Worm (Caenorhabditis elegans) whole organism, L1 larva: Measurements from ENCODE around the gene sip-1.
A peak's percentile ranks its signal among the peaks of the same experiment; 100 is the strongest.

Source experiments
- alr-1 ChIP-seq: fragments of 200-800 bp; sonication (Bioruptor generic); optimal IDR thresholded peaks from 2 replicates; lab custom pipeline; 2018; ENCODE audit warnings: borderline replicate concordance, mild to moderate bottlenecking, missing genetic modification characterization, missing compliant biosample characterization
- aly-2 ChIP-seq: fragments of 150-350 bp; optimal IDR thresholded peaks from 2 replicates; lab custom pipeline; 2014; ENCODE audit warnings: missing biosample characterization, missing genetic modification characterization
- ceh-8 ChIP-seq: fragments of 200-800 bp; sonication (Bioruptor generic); optimal IDR thresholded peaks from 2 replicates; lab custom pipeline; 2018; ENCODE audit warnings: mild to moderate bottlenecking, missing genetic modification characterization, moderate library complexity, missing compliant biosample characterization
- ceh-82 ChIP-seq, 3 experiments: fragments of 150-350 bp in 1 of 3; sonication (generic microtip) in 2 of 3; optimal IDR thresholded peaks; 2 replicates each; lab custom pipeline; 2014 to 2017; ENCODE audit warnings: missing biosample characterization in 3 of 3, missing genetic modification characterization in 3 of 3
- ceh-88 ChIP-seq: fragments of 200-800 bp; sonication (Bioruptor generic); IDR thresholded peaks from 2 replicates; pipeline ENCODE4 v1.3.6; 2022; ENCODE audit warnings: missing genetic modification characterization, missing compliant biosample characterization
- dpl-1 ChIP-seq, 3 experiments: fragments of 150-350 bp in 2 of 3; sonication (generic microtip) in 1 of 3; optimal IDR thresholded peaks; 2 replicates each; lab custom pipeline; 2014 to 2017; ENCODE audit warnings: missing biosample characterization in 3 of 3, missing genetic modification characterization in 3 of 3, missing genetic modification reagents in 3 of 3
- dsc-1 ChIP-seq: sonication (generic microtip); optimal IDR thresholded peaks from 2 replicates; lab custom pipeline; 2016; ENCODE audit warnings: mild to moderate bottlenecking, missing genetic modification characterization, missing compliant biosample characterization
- efl-1 ChIP-seq, 4 experiments: fragments of 150-350 bp; optimal IDR thresholded peaks in 3 of 4; peaks in 1 of 4; 1 replicate in 1 of 4; 2 replicates in 3 of 4; lab custom pipeline; 2014; ENCODE audit warnings: missing biosample characterization in 2 of 4, missing genetic modification characterization in 2 of 4, missing genetic modification reagents in 2 of 4
- egl-27 ChIP-seq, 2 experiments: fragments of 150-350 bp in 1 of 2; sonication (generic microtip); optimal IDR thresholded peaks; 3 replicates each; lab custom pipeline; 2017 to 2018; ENCODE audit warnings: missing biosample characterization in 2 of 2, missing genetic modification characterization in 2 of 2, missing genetic modification reagents in 2 of 2
- ets-5 ChIP-seq: fragments of 200-800 bp; sonication (Bioruptor generic); IDR thresholded peaks from 2 replicates; pipeline ENCODE4 v1.3.6; 2022; ENCODE audit warnings: missing genetic modification characterization, missing compliant biosample characterization
- fkh-10 ChIP-seq: sonication (generic microtip); optimal IDR thresholded peaks from 2 replicates; lab custom pipeline; 2017; ENCODE audit warnings: missing biosample characterization, missing genetic modification reagents, missing genetic modification characterization
- fkh-4 ChIP-seq: sonication (generic microtip); optimal IDR thresholded peaks from 2 replicates; lab custom pipeline; 2016; ENCODE audit warnings: missing compliant biosample characterization, missing genetic modification characterization, borderline replicate concordance
- hlh-4 ChIP-seq: sonication (generic microtip); optimal IDR thresholded peaks from 2 replicates; lab custom pipeline; 2016; ENCODE audit warnings: mild to moderate bottlenecking, missing genetic modification characterization, missing compliant biosample characterization
- hpl-2 ChIP-seq: fragments of 150-350 bp; optimal IDR thresholded peaks from 2 replicates; lab custom pipeline; 2014; ENCODE audit warnings: missing biosample characterization, missing genetic modification reagents, missing genetic modification characterization
- irx-1 ChIP-seq: sonication (generic microtip); optimal IDR thresholded peaks from 2 replicates; lab custom pipeline; 2016; ENCODE audit warnings: missing genetic modification characterization, missing compliant biosample characterization
- jun-1 ChIP-seq: fragments of 150-350 bp; optimal IDR thresholded peaks from 2 replicates; lab custom pipeline; 2014; ENCODE audit warnings: missing biosample characterization, missing genetic modification reagents, missing genetic modification characterization
- lin-14 ChIP-seq: fragments of 200-800 bp; sonication (Bioruptor generic); optimal IDR thresholded peaks from 2 replicates; lab custom pipeline; 2018; ENCODE audit warnings: mild to moderate bottlenecking, missing genetic modification characterization, moderate library complexity, missing compliant biosample characterization
- lin-15B ChIP-seq: fragments of 150-350 bp; sonication (generic microtip); optimal IDR thresholded peaks from 3 replicates; lab custom pipeline; 2014; ENCODE audit warnings: missing biosample characterization, missing genetic modification characterization
- mab-9 ChIP-seq: fragments of 200-800 bp; sonication (Bioruptor generic); IDR thresholded peaks from 2 replicates; pipeline ENCODE4 v1.3.6; 2022; ENCODE audit warnings: missing genetic modification reagents, missing genetic modification characterization, missing compliant biosample characterization
- mef-2 ChIP-seq: fragments of 150-350 bp; optimal IDR thresholded peaks from 2 replicates; lab custom pipeline; 2014; ENCODE audit warnings: missing biosample characterization, missing genetic modification characterization
- nhr-11 ChIP-seq: fragments of 150-350 bp; optimal IDR thresholded peaks from 2 replicates; lab custom pipeline; 2014; ENCODE audit warnings: missing biosample characterization, missing genetic modification characterization
- nhr-12 ChIP-seq: sonication (generic microtip); optimal IDR thresholded peaks from 2 replicates; lab custom pipeline; 2017; ENCODE audit warnings: missing biosample characterization, missing genetic modification characterization
- nhr-19 ChIP-seq: fragments of 200-800 bp; sonication (Bioruptor generic); conservative IDR thresholded peaks from 2 replicates; pipeline ENCODE4 v1.3.6; 2022; ENCODE audit warnings: missing genetic modification characterization, missing compliant biosample characterization
- nhr-20 ChIP-seq: sonication (generic microtip); optimal IDR thresholded peaks from 2 replicates; lab custom pipeline; 2016; ENCODE audit warnings: mild to moderate bottlenecking, missing genetic modification characterization, missing compliant biosample characterization
- nhr-47 ChIP-seq: sonication (generic microtip); optimal IDR thresholded peaks from 2 replicates; lab custom pipeline; 2016; ENCODE audit warnings: mild to moderate bottlenecking, missing genetic modification characterization, moderate library complexity, missing compliant biosample characterization
- nhr-71 ChIP-seq: sonication (generic microtip); optimal IDR thresholded peaks from 2 replicates; lab custom pipeline; 2016; ENCODE audit warnings: mild to moderate bottlenecking, missing genetic modification characterization, moderate library complexity, missing compliant biosample characterization
- nhr-76 ChIP-seq: sonication (generic microtip); optimal IDR thresholded peaks from 2 replicates; lab custom pipeline; 2017; ENCODE audit warnings: missing biosample characterization, missing genetic modification characterization
- nhr-85 ChIP-seq: sonication (generic microtip); peaks from one replicate; lab custom pipeline; 2016; ENCODE audit warnings: missing genetic modification characterization, inconsistent platforms, missing compliant biosample characterization
- nhr-90 ChIP-seq: sonication (generic microtip); optimal IDR thresholded peaks from 2 replicates; lab custom pipeline; 2016; ENCODE audit warnings: mild to moderate bottlenecking, missing genetic modification characterization, missing compliant biosample characterization; ENCODE audit not compliant: poor library complexity
- pax-3 ChIP-seq: fragments of 200-800 bp; sonication (Bioruptor generic); optimal IDR thresholded peaks from 2 replicates; lab custom pipeline; 2018; ENCODE audit warnings: mild to moderate bottlenecking, missing genetic modification characterization, moderate library complexity, missing compliant biosample characterization
- rnt-1 ChIP-seq: sonication (generic microtip); optimal IDR thresholded peaks from 2 replicates; lab custom pipeline; 2016; ENCODE audit warnings: mild to moderate bottlenecking, missing genetic modification characterization, moderate library complexity, missing compliant biosample characterization
- snpc-4 ChIP-seq: fragments of 150-350 bp; optimal IDR thresholded peaks from 2 replicates; lab custom pipeline; 2014; ENCODE audit warnings: missing biosample characterization, missing genetic modification characterization
- snu-23 ChIP-seq: sonication (generic microtip); optimal IDR thresholded peaks from 2 replicates; lab custom pipeline; 2016; ENCODE audit warnings: missing genetic modification characterization, missing compliant biosample characterization
- sox-4 ChIP-seq: sonication (generic microtip); optimal IDR thresholded peaks from 2 replicates; lab custom pipeline; 2016; ENCODE audit warnings: missing genetic modification characterization, missing compliant biosample characterization
- sup-37 ChIP-seq: fragments of 200-800 bp; sonication (Bioruptor generic); optimal IDR thresholded peaks from 2 replicates; lab custom pipeline; 2018; ENCODE audit warnings: mild to moderate bottlenecking, missing genetic modification characterization, missing compliant biosample characterization
- tbx-2 ChIP-seq: sonication (generic microtip); optimal IDR thresholded peaks from 2 replicates; lab custom pipeline; 2016; ENCODE audit warnings: missing genetic modification characterization, missing compliant biosample characterization
- unc-86 ChIP-seq: sonication (generic microtip); optimal IDR thresholded peaks from 2 replicates; lab custom pipeline; 2016; ENCODE audit warnings: missing genetic modification characterization, missing compliant biosample characterization
- vab-15 ChIP-seq: sonication (generic microtip); optimal IDR thresholded peaks from 2 replicates; lab custom pipeline; 2017; ENCODE audit warnings: missing genotype, mild to moderate bottlenecking, missing genetic modification characterization, missing compliant biosample characterization
- zag-1 ChIP-seq: fragments of 150-350 bp; optimal IDR thresholded peaks from 2 replicates; lab custom pipeline; 2014; ENCODE audit warnings: missing biosample characterization, missing genetic modification characterization

sip-1 gene

DNA sequence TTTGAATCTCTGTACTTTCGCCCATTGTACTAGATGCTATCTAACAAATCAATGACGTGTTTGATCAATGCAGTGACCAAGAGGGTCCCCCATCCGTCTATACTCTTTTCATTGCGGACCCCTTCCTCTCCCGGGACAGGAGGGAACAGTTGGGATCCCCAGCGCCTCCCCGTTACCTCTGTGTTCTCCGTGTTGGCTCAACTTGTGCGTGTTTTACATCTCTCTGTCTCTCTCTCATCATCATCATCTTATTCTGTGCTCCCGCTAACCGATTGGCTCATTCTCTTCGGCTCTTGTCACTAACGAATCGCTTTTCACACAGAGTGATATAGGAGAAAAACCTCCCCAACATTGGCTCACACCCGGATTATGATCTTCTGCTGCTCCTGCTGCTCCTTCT is 13.9 kb upstream of the sip-1 start, which contains the start of gene unc-49:
unc-49 (plus strand) TSS at position 240 of the 400 bp plus-strand sequence.
- no peak for TF ChIP-seq ceh-8
- peak; percentile 28 for TF ChIP-seq nhr-71 (tag; lab: Kevin White, UChicago)
- TF ChIP-seq ceh-82 (tag; optimal IDR thresholded peaks at IDR 0.05; lab: Kevin White, UChicago) = no peak
- no peak for TF ChIP-seq hlh-4
- no peak for TF ChIP-seq ceh-88 (GFP tag; lab: Robert Waterston, UW)
- no peak for TF ChIP-seq mef-2 (tag; lab: Kevin White, UChicago)
- peak; percentile 18 for TF ChIP-seq snu-23 (GFP tag; lab: Kevin White, UChicago)
- TF ChIP-seq nhr-12 = no peak
- TF ChIP-seq fkh-10 (GFP tag; lab: Kevin White, UChicago) = no peak
- TF ChIP-seq irx-1 (tag; lab: Kevin White, UChicago) = no peak
- TF ChIP-seq dpl-1 (GFP tag; optimal IDR thresholded peaks at IDR 0.05; lab: Kevin White, UChicago) = no peak
- no peak for TF ChIP-seq mab-9 (GFP tag; lab: Robert Waterston, UW)
- TF ChIP-seq nhr-76 = no peak
- TF ChIP-seq nhr-90 (tag; lab: Kevin White, UChicago) = no peak
- TF ChIP-seq aly-2 (tag; lab: Kevin White, UChicago) = no peak
- TF ChIP-seq sup-37 (GFP tag; lab: Kevin White, UChicago) = no peak
- TF ChIP-seq lin-15B = no peak
- peak; percentile 34 for TF ChIP-seq rnt-1 (tag; lab: Kevin White, UChicago)
- no peak for TF ChIP-seq nhr-47
- no peak for TF ChIP-seq egl-27 (tag; optimal IDR thresholded peaks at IDR 0.05; lab: Kevin White, UChicago)
- TF ChIP-seq nhr-20 = peak; percentile 1
- peak; percentile 73 for TF ChIP-seq lin-14
- TF ChIP-seq alr-1 = no peak
- no peak for TF ChIP-seq nhr-11 (tag; lab: Kevin White, UChicago)
- TF ChIP-seq, all 84 proteins: peak for 5

- TF ChIP-seq pax-3 (tag; lab: Kevin White, UChicago) (no peak), efl-1 (optimal IDR thresholded peaks at IDR 0.05; lab: Kevin White, UChicago) (no peak), efl-1 (GFP tag; optimal IDR thresholded peaks at IDR 0.05 in 1 of 2; lab: Kevin White, UChicago) (peak in 1 of 2 experiments; percentile 73), nhr-20 (no peak), ets-5 (GFP tag; lab: Robert Waterston, UW) (no peak)
Observed at ce11 chrIII:10519615-10520014, 13.0 kb upstream of the sip-1 start.

- no peak for TF ChIP-seq mef-2 (tag; lab: Kevin White, UChicago)
- TF ChIP-seq vab-15 (tag; lab: Kevin White, UChicago) = no peak
- TF ChIP-seq fkh-10 (GFP tag; lab: Kevin White, UChicago) = no peak
- TF ChIP-seq fkh-4 = peak; percentile 62
- TF ChIP-seq nhr-47 = no peak
- TF ChIP-seq nhr-85 (tag; lab: Kevin White, UChicago) = peak; percentile 38
- no peak for TF ChIP-seq sox-4 (tag; lab: Kevin White, UChicago)
- TF ChIP-seq dsc-1 (tag; lab: Kevin White, UChicago) = peak; percentile 80
Observed at ce11 chrIII:10518884-10519283, 12.3 kb upstream of the sip-1 start.

DNA sequence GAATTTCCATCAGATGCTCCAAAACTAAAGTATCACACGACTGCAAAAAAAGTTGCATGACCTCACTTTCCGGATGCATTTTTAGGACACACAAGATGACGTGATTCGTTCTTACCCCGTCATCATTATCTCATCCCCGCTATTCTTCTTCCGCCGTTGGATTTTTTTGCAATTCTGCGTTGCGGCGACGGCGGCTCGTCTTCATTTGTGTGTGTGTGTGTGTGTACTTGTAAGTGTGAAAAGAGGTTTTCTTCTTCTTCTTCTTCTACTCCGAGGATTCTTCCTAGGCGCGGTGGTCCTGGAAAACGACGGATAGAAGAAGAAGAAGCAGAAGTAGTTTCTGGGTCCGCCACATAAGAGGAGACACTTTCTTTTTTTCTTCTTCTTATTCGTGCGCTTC is 9.2 kb upstream of the sip-1 start:
- TF ChIP-seq fkh-10 (GFP tag; lab: Kevin White, UChicago) = peak; percentile 41
- TF ChIP-seq efl-1 (optimal IDR thresholded peaks at IDR 0.05; lab: Kevin White, UChicago) = no peak
- TF ChIP-seq efl-1 (GFP tag; optimal IDR thresholded peaks at IDR 0.05 in 1 of 2; lab: Kevin White, UChicago) = peak in 1 of 2 experiments; percentile 84
- TF ChIP-seq lin-14 = peak; percentile 62
- no peak for TF ChIP-seq nhr-12
- TF ChIP-seq unc-86 (tag; lab: Kevin White, UChicago) = peak; percentile 18

- TF ChIP-seq lin-14 = peak; percentile 30
- no peak for TF ChIP-seq zag-1 (tag; lab: Kevin White, UChicago)
- no peak for TF ChIP-seq jun-1
- TF ChIP-seq tbx-2 (tag; lab: Kevin White, UChicago) = no peak
- TF ChIP-seq snpc-4 (tag; lab: Kevin White, UChicago) = no peak
- TF ChIP-seq hpl-2 = no peak
- TF ChIP-seq lin-15B = no peak
- TF ChIP-seq nhr-19 = no peak
- TF ChIP-seq mef-2 (tag; lab: Kevin White, UChicago) = no peak
- TF ChIP-seq fkh-10 (GFP tag; lab: Kevin White, UChicago) = peak; percentile 80
- TF ChIP-seq, all 84 proteins: peak for 2
Observed at ce11 chrIII:10512570-10512969, 6.0 kb upstream of the sip-1 start.
